Worm (Caenorhabditis elegans): ENCODE measurements around the gene cct-3.

cct-3 gene

DNA sequence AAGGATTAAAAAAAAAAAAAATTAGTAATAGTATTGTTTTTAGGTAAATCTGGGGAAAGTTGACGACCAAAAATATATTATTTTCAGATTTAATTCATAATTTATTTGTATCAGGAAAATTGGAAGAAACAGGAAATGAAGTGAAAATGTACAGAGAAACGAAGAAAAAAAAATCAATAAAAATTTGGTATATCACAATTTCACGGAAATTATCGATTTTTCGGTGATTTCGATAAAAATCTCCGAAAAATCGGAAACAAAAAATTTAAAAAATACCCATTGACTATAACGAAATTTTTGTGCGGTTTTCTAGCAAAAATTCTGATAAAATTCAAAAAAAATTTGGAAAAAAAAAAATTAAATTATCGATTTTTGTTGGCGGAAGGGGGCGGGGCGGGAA, 41.1 kb upstream of the cct-3 start:
- TF ChIP-seq mec-3 (tag; optimal IDR thresholded peaks at IDR 0.05; ENCODE audit: borderline replicate concordance), result no peak
- no peak for TF ChIP-seq lim-6 (tag; optimal IDR thresholded peaks at IDR 0.05)
- peak; percentile 44 for TF ChIP-seq ceh-48 (tag; optimal IDR thresholded peaks at IDR 0.05)
- no peak for TF ChIP-seq odd-2 (tag; optimal IDR thresholded peaks at IDR 0.05)
- TF ChIP-seq ceh-9 (tag; optimal IDR thresholded peaks at IDR 0.05), result no peak
- TF ChIP-seq K09A11.1 (tag; optimal IDR thresholded peaks at IDR 0.05; ENCODE audit: insufficient read depth), result no peak

DNA sequence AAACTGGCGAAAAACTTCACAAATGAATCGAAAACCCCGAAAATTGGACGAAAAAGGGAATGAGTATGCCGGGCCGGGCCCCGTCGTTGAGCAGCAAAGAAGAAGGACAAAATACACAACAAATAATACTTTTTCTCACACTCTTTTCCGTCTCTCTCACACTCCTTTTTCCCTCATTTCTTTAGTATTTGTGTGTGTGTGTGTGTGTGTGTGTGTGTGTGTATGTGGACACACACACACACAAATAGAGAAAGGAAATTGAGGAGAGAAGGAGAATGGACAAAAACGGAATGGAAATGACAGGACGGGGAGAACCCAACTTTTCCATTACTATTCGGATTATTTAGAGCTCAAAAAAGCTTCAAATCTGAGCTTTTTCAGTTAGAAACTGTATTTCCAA, 37.8 kb upstream of the cct-3 start:
- TF ChIP-seq sox-2 (GFP tag; IDR thresholded peaks at IDR 0.05) (no peak; the same call in 1 of the 2 replicates), nfya-1 (tag; optimal IDR thresholded peaks at IDR 0.05) (peak; percentile 40), dve-1 (tag; optimal IDR thresholded peaks at IDR 0.05) (peak; percentile 14), tbx-2 (tag; optimal IDR thresholded peaks at IDR 0.05) (peak; percentile 52), madf-2 (tag; optimal IDR thresholded peaks at IDR 0.05) (no peak), pat-9 (tag; optimal IDR thresholded peaks at IDR 0.05) (no peak), hlh-30 (tag; optimal IDR thresholded peaks at IDR 0.05; ENCODE audit: insufficient read depth) (no peak), ceh-31 (tag; optimal IDR thresholded peaks at IDR 0.05) (peak; percentile 47), che-1 (tag; optimal IDR thresholded peaks at IDR 0.05) (no peak), ama-1 (optimal IDR thresholded peaks at IDR 0.05) (no peak), elt-2 (tag; optimal IDR thresholded peaks at IDR 0.05) (peak; percentile 9), unc-55 (GFP tag; optimal IDR thresholded peaks at IDR 0.05) (no peak), elt-4 (tag; optimal IDR thresholded peaks at IDR 0.05) (no peak), ceh-14 (tag; optimal IDR thresholded peaks at IDR 0.05) (no peak), ceh-2 (tag; optimal IDR thresholded peaks at IDR 0.05) (no peak), rnt-1 (tag; optimal IDR thresholded peaks at IDR 0.05) (no peak), ceh-48 (tag; optimal IDR thresholded peaks at IDR 0.05) (no peak), ceh-34 (tag; optimal IDR thresholded peaks at IDR 0.05) (peak; percentile 27), ceh-19 (GFP tag; optimal IDR thresholded peaks at IDR 0.05) (no peak), hlh-6 (tag; optimal IDR thresholded peaks at IDR 0.05) (no peak), nhr-11 (tag; optimal IDR thresholded peaks at IDR 0.05) (no peak), pha-4 (tag; optimal IDR thresholded peaks at IDR 0.05) (no peak), ceh-30 (tag; optimal IDR thresholded peaks at IDR 0.05) (no peak), ceh-45 (GFP tag; IDR thresholded peaks at IDR 0.05) (no peak), hlh-15 (tag; optimal IDR thresholded peaks at IDR 0.05) (no peak), tbx-7 (tag; optimal IDR thresholded peaks at IDR 0.05) (no peak), nhr-232 (tag; optimal IDR thresholded peaks at IDR 0.05) (no peak), fkh-10 (GFP tag; optimal IDR thresholded peaks at IDR 0.05) (no peak), fkh-6 (tag; optimal IDR thresholded peaks at IDR 0.05) (no peak), unc-42 (tag; optimal IDR thresholded peaks at IDR 0.05) (peak; percentile 53), ref-2 (tag; optimal IDR thresholded peaks at IDR 0.05) (no peak), ceh-18 (tag; optimal IDR thresholded peaks at IDR 0.05) (no peak), dmd-4 (tag; optimal IDR thresholded peaks at IDR 0.05; ENCODE audit: borderline replicate concordance) (no peak), K09A11.1 (tag; optimal IDR thresholded peaks at IDR 0.05; ENCODE audit: insufficient read depth) (no peak)

DNA sequence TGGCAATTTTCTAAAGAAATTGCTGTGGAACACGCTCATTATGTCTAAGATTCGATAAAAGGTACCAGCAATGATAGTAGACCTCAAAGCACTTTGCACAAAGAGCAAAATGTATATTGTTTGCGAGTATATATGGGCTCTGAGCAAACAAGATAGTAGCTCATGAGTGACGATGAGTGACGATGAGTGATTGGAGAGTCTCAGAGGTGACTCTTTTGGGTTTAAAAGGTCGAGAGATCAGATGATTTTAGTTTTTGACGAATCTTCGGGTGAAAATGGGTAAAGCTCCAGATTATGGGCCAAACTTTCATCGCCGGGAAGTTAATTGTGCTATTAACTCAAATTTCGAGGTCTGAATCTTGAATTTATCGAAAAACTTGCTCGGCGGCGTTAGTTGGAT, 36.6 kb upstream of the cct-3 start:
- TF ChIP-seq ceh-24 (tag; optimal IDR thresholded peaks at IDR 0.05), result no peak
- TF ChIP-seq ceh-9 (tag; optimal IDR thresholded peaks at IDR 0.05), result no peak
- no peak for TF ChIP-seq pag-3 (tag; optimal IDR thresholded peaks at IDR 0.05; ENCODE audit: borderline replicate concordance)
- no peak for TF ChIP-seq fkh-6 (tag; optimal IDR thresholded peaks at IDR 0.05)
- TF ChIP-seq K09A11.1 (tag; optimal IDR thresholded peaks at IDR 0.05; ENCODE audit: insufficient read depth), result no peak
- no peak for TF ChIP-seq nhr-232 (tag; optimal IDR thresholded peaks at IDR 0.05)
- TF ChIP-seq C08G9.2 (tag; optimal IDR thresholded peaks at IDR 0.05), result no peak
- no peak for TF ChIP-seq sdc-2 (tag; optimal IDR thresholded peaks at IDR 0.05)
- no peak for TF ChIP-seq lin-11 (tag; optimal IDR thresholded peaks at IDR 0.05)
- no peak for TF ChIP-seq pros-1 (tag; optimal IDR thresholded peaks at IDR 0.05)
- no peak for TF ChIP-seq gmeb-2 (tag; optimal IDR thresholded peaks at IDR 0.05)
- no peak for TF ChIP-seq ceh-6 (GFP tag; optimal IDR thresholded peaks at IDR 0.05)
- TF ChIP-seq zip-5 (tag; optimal IDR thresholded peaks at IDR 0.05), result no peak
- no peak for TF ChIP-seq ttx-3 (tag; optimal IDR thresholded peaks at IDR 0.05)
- no peak for TF ChIP-seq dmd-4 (tag; optimal IDR thresholded peaks at IDR 0.05; ENCODE audit: borderline replicate concordance)
- no peak for TF ChIP-seq hlh-6 (tag; optimal IDR thresholded peaks at IDR 0.05)

All from whole organism, late embryonic.